Worm (Caenorhabditis elegans): Measurements from ENCODE around the gene Y81G3A.6.
"Not testable (repeated sequence)": the region's sequence is repeated elsewhere in the genome, so short reads cannot be mapped to it uniquely, and the experiment has no call there.

Gene Y81G3A.6

ce11 chrII:13066777-13067290 lies 15.5 kb downstream of the Y81G3A.6 start:
- 0 out of 2 replicates have a peak, but pooled peaks have one; percentile 21 for TF ChIP-seq tab-1 (GFP tag; IDR thresholded peaks at IDR 0.05)
- TF ChIP-seq ztf-23 (GFP tag; IDR thresholded peaks at IDR 0.05): no peak

DNA sequence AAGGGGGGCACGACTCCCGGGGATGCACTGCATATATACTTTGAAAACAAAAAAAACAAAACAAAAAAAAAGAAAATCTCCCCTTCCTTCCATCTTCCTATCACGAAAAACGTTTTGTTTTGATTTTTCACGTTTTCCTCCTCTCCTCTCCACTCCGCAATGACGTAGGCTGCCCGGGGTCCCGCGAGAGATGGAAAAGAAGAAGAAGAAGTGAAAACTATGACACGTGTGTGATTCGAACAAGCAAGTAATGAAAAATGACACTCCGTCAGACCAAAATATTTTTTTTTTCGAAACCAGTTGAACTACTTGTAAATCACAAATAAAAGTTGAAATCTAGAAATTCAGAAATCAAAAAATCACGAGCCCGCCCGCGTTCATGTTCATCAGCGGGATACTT lies 17.1 kb downstream of the Y81G3A.6 start:
- TF ChIP-seq med-1 (GFP tag; optimal IDR thresholded peaks at IDR 0.05; ENCODE audit: insufficient read depth) (no peak), tab-1 (GFP tag; IDR thresholded peaks at IDR 0.05) (no peak), T22C8.4 (GFP tag; IDR thresholded peaks at IDR 0.05) (no peak), ref-1 (GFP tag; conservative IDR thresholded peaks at IDR 0.05) (no peak), cog-1 (tag; optimal IDR thresholded peaks at IDR 0.05) (no peak), ztf-29 (GFP tag; IDR thresholded peaks at IDR 0.05) (no peak), klf-2 (GFP tag; conservative IDR thresholded peaks at IDR 0.05) (no peak), flt-1 (GFP tag; IDR thresholded peaks at IDR 0.05) (no peak), ztf-23 (GFP tag; IDR thresholded peaks at IDR 0.05) (no peak)

ce11 chrII:13059196-13059595 lies 23.1 kb downstream of the Y81G3A.6 start:
- no peak for TF ChIP-seq flt-1 (GFP tag; IDR thresholded peaks at IDR 0.05)
- TF ChIP-seq ztf-23 (GFP tag; IDR thresholded peaks at IDR 0.05): no peak
- TF ChIP-seq ref-1 (GFP tag; conservative IDR thresholded peaks at IDR 0.05): no peak
- TF ChIP-seq tab-1 (GFP tag; IDR thresholded peaks at IDR 0.05): no peak
- no peak for TF ChIP-seq cog-1 (tag; optimal IDR thresholded peaks at IDR 0.05)
- TF ChIP-seq med-1 (GFP tag; optimal IDR thresholded peaks at IDR 0.05; ENCODE audit: insufficient read depth): no peak
- TF ChIP-seq ztf-29 (GFP tag; IDR thresholded peaks at IDR 0.05): no peak
- no peak for TF ChIP-seq T22C8.4 (GFP tag; IDR thresholded peaks at IDR 0.05)
- no peak for TF ChIP-seq klf-2 (GFP tag; conservative IDR thresholded peaks at IDR 0.05)

DNA sequence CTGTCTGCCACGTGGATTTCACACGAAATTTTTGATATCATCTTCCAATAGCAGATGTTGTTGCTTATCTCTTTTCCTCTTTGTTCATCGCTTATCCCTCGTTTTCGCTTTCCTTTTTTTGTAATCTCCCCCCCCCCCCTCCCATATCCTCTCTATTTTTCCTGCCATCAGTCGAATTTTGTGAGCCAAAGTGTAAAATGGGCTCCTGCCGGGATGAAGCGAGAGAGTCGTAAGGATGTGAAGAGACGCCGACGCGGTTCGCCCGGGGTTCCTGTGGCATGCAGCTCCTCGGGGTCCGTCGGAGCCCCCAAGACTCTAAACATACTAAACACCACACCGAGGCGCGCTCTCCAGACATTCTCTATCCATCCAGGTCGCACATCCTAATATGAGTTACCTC lies 25.7 kb downstream of the Y81G3A.6 start, which contains the start of gene zyx-1:
zyx-1 (plus strand) TSS at position 331 of the 400 bp plus-strand sequence.
- TF ChIP-seq ztf-23 (GFP tag; IDR thresholded peaks at IDR 0.05): no peak
- TF ChIP-seq ztf-29 (GFP tag; IDR thresholded peaks at IDR 0.05): no peak
- no peak for TF ChIP-seq T22C8.4 (GFP tag; IDR thresholded peaks at IDR 0.05)
- TF ChIP-seq flt-1 (GFP tag; IDR thresholded peaks at IDR 0.05): no peak
- TF ChIP-seq ref-1 (GFP tag; conservative IDR thresholded peaks at IDR 0.05): no peak

DNA sequence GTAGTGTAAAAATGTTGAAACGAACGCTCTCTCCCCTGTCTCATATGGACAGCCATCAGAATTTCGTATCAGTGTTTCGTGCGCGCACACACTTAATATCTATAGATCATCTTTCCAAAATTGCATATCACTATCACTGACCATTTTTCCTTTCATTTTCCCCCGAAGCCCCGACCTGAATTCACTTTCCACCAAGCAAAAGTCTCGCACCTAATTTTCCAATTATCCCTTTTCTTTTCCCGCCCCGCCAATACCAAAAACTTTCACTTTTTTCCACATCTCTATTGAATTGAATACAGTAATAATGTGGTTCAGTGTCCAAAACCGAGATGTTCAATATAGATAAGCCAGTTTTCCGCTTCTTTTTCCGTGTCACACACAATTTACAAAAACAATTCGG lies 28.9 kb downstream of the Y81G3A.6 start:
- no peak for TF ChIP-seq ztf-23 (GFP tag; IDR thresholded peaks at IDR 0.05)
- TF ChIP-seq ref-1 (GFP tag; conservative IDR thresholded peaks at IDR 0.05): no peak
- TF ChIP-seq tab-1 (GFP tag; IDR thresholded peaks at IDR 0.05): no peak
- TF ChIP-seq ztf-29 (GFP tag; IDR thresholded peaks at IDR 0.05): no peak
- TF ChIP-seq cog-1 (tag; optimal IDR thresholded peaks at IDR 0.05): no peak
- TF ChIP-seq med-1 (GFP tag; optimal IDR thresholded peaks at IDR 0.05; ENCODE audit: insufficient read depth): no peak
- no peak for TF ChIP-seq T22C8.4 (GFP tag; IDR thresholded peaks at IDR 0.05)
- no peak for TF ChIP-seq klf-2 (GFP tag; conservative IDR thresholded peaks at IDR 0.05)
- TF ChIP-seq flt-1 (GFP tag; IDR thresholded peaks at IDR 0.05): no peak

- no peak for TF ChIP-seq med-1 (GFP tag; optimal IDR thresholded peaks at IDR 0.05; ENCODE audit: insufficient read depth)
- no peak for TF ChIP-seq flt-1 (GFP tag; IDR thresholded peaks at IDR 0.05)
- TF ChIP-seq ref-1 (GFP tag; conservative IDR thresholded peaks at IDR 0.05): no peak
- no peak for TF ChIP-seq cog-1 (tag; optimal IDR thresholded peaks at IDR 0.05)
- TF ChIP-seq ztf-23 (GFP tag; IDR thresholded peaks at IDR 0.05): no peak
- TF ChIP-seq klf-2 (GFP tag; conservative IDR thresholded peaks at IDR 0.05): no peak
- no peak for TF ChIP-seq T22C8.4 (GFP tag; IDR thresholded peaks at IDR 0.05)
- TF ChIP-seq ztf-29 (GFP tag; IDR thresholded peaks at IDR 0.05): no peak
- no peak for TF ChIP-seq tab-1 (GFP tag; IDR thresholded peaks at IDR 0.05)
Observed at ce11 chrII:13050050-13050449, 32.3 kb downstream of the Y81G3A.6 start.

- not testable (repeated sequence) for TF ChIP-seq ztf-23 (GFP tag; IDR thresholded peaks at IDR 0.05); med-1 (GFP tag; optimal IDR thresholded peaks at IDR 0.05; ENCODE audit: insufficient read depth); flt-1 (GFP tag; IDR thresholded peaks at IDR 0.05)
Observed at ce11 chrII:13047609-13048008, 34.7 kb downstream of the Y81G3A.6 start, which contains the start of gene F42G4.2. Gene F42G4.2 (plus strand): TSS chrII:13047909.

ce11 chrII:13047106-13047505 lies 35.2 kb downstream of the Y81G3A.6 start, which contains the start of gene F42G4.7:
Gene F42G4.7 (minus strand): TSS chrII:13047290.
- peak; percentile 86 for TF ChIP-seq T22C8.4 (GFP tag; IDR thresholded peaks at IDR 0.05)

- TF ChIP-seq klf-2 (GFP tag; conservative IDR thresholded peaks at IDR 0.05); tab-1 (GFP tag; IDR thresholded peaks at IDR 0.05); ztf-29 (GFP tag; IDR thresholded peaks at IDR 0.05): not testable (repeated sequence)
Observed at ce11 chrII:13043433-13044054, 38.8 kb downstream of the Y81G3A.6 start, which contains the start of gene puf-6. Gene puf-6 (minus strand): TSS chrII:13043445.

DNA sequence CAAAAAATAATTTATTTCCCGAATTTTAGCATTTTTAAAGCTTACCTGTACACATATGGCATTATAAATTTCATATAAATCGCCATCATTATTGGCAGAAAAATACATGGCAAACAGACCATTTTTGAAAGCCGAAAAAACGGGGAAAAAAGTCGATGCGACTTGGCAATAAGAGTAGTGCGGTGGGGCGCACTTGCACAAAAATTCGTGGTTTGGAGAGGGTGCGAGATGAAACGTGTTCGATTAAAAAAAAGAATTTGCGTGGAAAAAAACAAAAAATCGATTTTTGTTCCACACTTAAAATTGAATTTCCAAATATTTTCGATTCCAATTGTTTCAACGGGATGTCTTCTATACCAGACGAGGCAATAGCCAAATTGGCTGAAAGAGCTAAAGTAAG lies 45.6 kb downstream of the Y81G3A.6 start, which contains the start of gene F18A11.3:
F18A11.3 (minus strand) TSS at position 125 of the 400 bp plus-strand sequence.
- TF ChIP-seq med-1 (GFP tag; optimal IDR thresholded peaks at IDR 0.05; ENCODE audit: insufficient read depth) (no peak), ref-1 (GFP tag; conservative IDR thresholded peaks at IDR 0.05) (no peak), ztf-29 (GFP tag; IDR thresholded peaks at IDR 0.05) (0 out of 2 replicates have a peak, but pooled peaks have one; percentile 48), flt-1 (GFP tag; IDR thresholded peaks at IDR 0.05) (no peak)

Data from whole organism, midembryonic.